Fruit fly (Drosophila melanogaster) whole organism, embryonic: ENCODE data around the gene Hex-t2.

Source experiments
- Ada2b ChIP-seq: fragments of 200-800 bp; sonication (Bioruptor generic); IDR thresholded peaks from 2 replicates; pipeline ENCODE4 v1.3.6; 2022; ENCODE audit warnings: missing biosample characterization, missing genetic modification characterization
- Atf3 ChIP-seq: fragments of 200-800 bp; sonication (Bioruptor generic); optimal IDR thresholded peaks from 3 replicates; lab custom pipeline; 2016; ENCODE audit warnings: missing biosample characterization, missing genetic modification characterization
- Bdp1 ChIP-seq: fragments of 200-800 bp; sonication (Bioruptor generic); optimal IDR thresholded peaks from 3 replicates; lab custom pipeline; 2016; ENCODE audit warnings: missing biosample characterization, missing genetic modification characterization
- CG10267 ChIP-seq: fragments of 200-800 bp; sonication (Bioruptor generic); optimal IDR thresholded peaks from 2 replicates; lab custom pipeline; 2018; ENCODE audit warnings: missing biosample characterization, mild to moderate bottlenecking, missing genetic modification characterization, moderate library complexity
- CG11456 ChIP-seq: fragments of 200-800 bp; sonication (Bioruptor generic); IDR thresholded peaks from 3 replicates; pipeline ENCODE4 v1.3.6; 2022; ENCODE audit warnings: missing biosample characterization, missing genetic modification characterization
- CG11696 ChIP-seq: fragments of 200-800 bp; sonication (Bioruptor generic); IDR thresholded peaks from 2 replicates; pipeline ENCODE4 v1.3.6; 2022; ENCODE audit warnings: missing biosample characterization, missing genetic modification characterization
- CG12236 ChIP-seq: fragments of 200-800 bp; sonication (Bioruptor generic); optimal IDR thresholded peaks from 2 replicates; lab custom pipeline; 2016; ENCODE audit warnings: missing biosample characterization, missing genetic modification characterization
- CG14860 ChIP-seq: fragments of 200-800 bp; sonication (Bioruptor generic); IDR thresholded peaks from 3 replicates; pipeline ENCODE4 v1.3.6; 2022; ENCODE audit warnings: missing biosample characterization, missing genetic modification characterization; ENCODE audit not compliant: partially characterized antibody
- CG14965 ChIP-seq: fragments of 200-800 bp; sonication (Bioruptor generic); optimal IDR thresholded peaks from 2 replicates; lab custom pipeline; 2016; ENCODE audit warnings: missing biosample characterization, missing genetic modification characterization, borderline replicate concordance
- CG1603 ChIP-seq: fragments of 200-800 bp; sonication (Bioruptor generic); optimal IDR thresholded peaks from 2 replicates; lab custom pipeline; 2019; ENCODE audit warnings: missing biosample characterization, mild to moderate bottlenecking, missing genetic modification characterization, moderate library complexity
- CG1647 ChIP-seq: fragments of 200-800 bp; sonication (Bioruptor generic); optimal IDR thresholded peaks from 3 replicates; lab custom pipeline; 2016; ENCODE audit warnings: missing biosample characterization, missing genetic modification characterization
- CG16779 ChIP-seq: fragments of 200-800 bp; sonication (Bioruptor generic); IDR thresholded peaks from 2 replicates; pipeline ENCODE4 v1.3.6; 2022; ENCODE audit warnings: missing biosample characterization, missing genetic modification characterization
- CG17186 ChIP-seq: fragments of 200-800 bp; sonication (Bioruptor generic); optimal IDR thresholded peaks from 3 replicates; lab custom pipeline; 2017; ENCODE audit warnings: missing biosample characterization, missing genetic modification reagents, missing genetic modification characterization
- CG17612 ChIP-seq: fragments of 200-800 bp; sonication (Bioruptor generic); IDR thresholded peaks from 2 replicates; pipeline ENCODE4 v1.3.6; 2022; ENCODE audit warnings: missing biosample characterization, missing genetic modification characterization
- CG2712 ChIP-seq: fragments of 200-800 bp; optimal IDR thresholded peaks from 3 replicates; lab custom pipeline; 2019; ENCODE audit warnings: missing biosample characterization, mild to moderate bottlenecking, missing genetic modification characterization, moderate library complexity
- CG30403 ChIP-seq: fragments of 200-800 bp; sonication (Bioruptor generic); optimal IDR thresholded peaks from 3 replicates; lab custom pipeline; 2016; ENCODE audit warnings: missing biosample characterization, missing genetic modification characterization
- CG30431 ChIP-seq: fragments of 200-800 bp; sonication (Bioruptor generic); optimal IDR thresholded peaks from 2 replicates; lab custom pipeline; 2017; ENCODE audit warnings: missing biosample characterization, missing genetic modification characterization
- CG33557 ChIP-seq: fragments of 200-800 bp; sonication (Bioruptor generic); optimal IDR thresholded peaks from 2 replicates; lab custom pipeline; 2019; ENCODE audit warnings: missing biosample characterization, mild to moderate bottlenecking, missing genetic modification characterization, moderate library complexity
- CG4854 ChIP-seq: fragments of 200-800 bp; sonication (Bioruptor generic); optimal IDR thresholded peaks from 2 replicates; lab custom pipeline; 2016; ENCODE audit warnings: missing biosample characterization, missing genetic modification characterization, inconsistent platforms
- CG6254 ChIP-seq: fragments of 200-800 bp; sonication (Bioruptor generic); optimal IDR thresholded peaks from 3 replicates; lab custom pipeline; 2017; ENCODE audit warnings: mild to moderate bottlenecking, missing biosample characterization, missing genetic modification reagents, missing genetic modification characterization
- CG6689 ChIP-seq: fragments of 200-800 bp; sonication (Bioruptor generic); IDR thresholded peaks from 2 replicates; pipeline ENCODE4 v1.3.6; 2022; ENCODE audit warnings: missing biosample characterization, missing genetic modification characterization
- CG7963 ChIP-seq: fragments of 200-800 bp; sonication (Bioruptor generic); IDR thresholded peaks from 3 replicates; pipeline ENCODE4 v1.3.6; 2022; ENCODE audit warnings: missing biosample characterization, missing genetic modification characterization; ENCODE audit not compliant: partially characterized antibody
- CG7987 ChIP-seq: fragments of 200-800 bp; sonication (Bioruptor generic); optimal IDR thresholded peaks from 2 replicates; lab custom pipeline; 2018; ENCODE audit warnings: missing biosample characterization, mild to moderate bottlenecking, missing genetic modification characterization, moderate library complexity
- CG9817 ChIP-seq: fragments of 200-800 bp; sonication (Bioruptor generic); optimal IDR thresholded peaks from 2 replicates; lab custom pipeline; 2018; ENCODE audit warnings: missing biosample characterization, mild to moderate bottlenecking, missing genetic modification characterization, moderate library complexity
- Deaf1 ChIP-seq: fragments of 200-800 bp; optimal IDR thresholded peaks from 3 replicates; lab custom pipeline; 2019; ENCODE audit warnings: missing biosample characterization, mild to moderate bottlenecking, missing genetic modification characterization, moderate library complexity
- HLH3B ChIP-seq: fragments of 200-800 bp; sonication (Bioruptor generic); IDR thresholded peaks from 2 replicates; pipeline ENCODE4 v1.3.6; 2022; ENCODE audit warnings: missing biosample characterization, missing genetic modification characterization
- HLHmδ ChIP-seq: fragments of 200-800 bp; sonication (Bioruptor generic); optimal IDR thresholded peaks from 2 replicates; lab custom pipeline; 2018; ENCODE audit warnings: missing biosample characterization, mild to moderate bottlenecking, missing genetic modification characterization, moderate library complexity
- Hr78 ChIP-seq, 2 experiments: fragments of 200-800 bp in 1 of 2; fragments of >200 bp in 1 of 2; sonication (Bioruptor generic) in 1 of 2; optimal IDR thresholded peaks; 2 replicates each; lab custom pipeline; 2017 to 2019; ENCODE audit warnings: missing biosample characterization in 2 of 2, missing genetic modification characterization in 2 of 2, mild to moderate bottlenecking in 1 of 2, moderate library complexity in 1 of 2
- Hsf ChIP-seq: fragments of 200-800 bp; sonication (Bioruptor generic); optimal IDR thresholded peaks from 3 replicates; lab custom pipeline; 2016; ENCODE audit warnings: missing biosample characterization, missing genetic modification characterization
- Kr ChIP-seq: fragments of 200-800 bp; sonication (Bioruptor generic); optimal IDR thresholded peaks from 2 replicates; lab custom pipeline; 2017; ENCODE audit warnings: missing biosample characterization, mild to moderate bottlenecking, missing genetic modification characterization
- Meics ChIP-seq: fragments of 200-800 bp; sonication (Bioruptor generic); optimal IDR thresholded peaks from 2 replicates; lab custom pipeline; 2017; ENCODE audit warnings: missing biosample characterization, mild to moderate bottlenecking, missing genetic modification characterization
- Mes4 ChIP-seq: fragments of 200-800 bp; sonication (Bioruptor generic); optimal IDR thresholded peaks from 2 replicates; lab custom pipeline; 2016; ENCODE audit warnings: missing biosample characterization, missing genetic modification characterization
- Pdp1 ChIP-seq, 2 experiments: fragments of 200-800 bp; sonication (Bioruptor generic); optimal IDR thresholded peaks; 3 replicates each; lab custom pipeline; 2016; ENCODE audit warnings: missing biosample characterization in 2 of 2, missing genetic modification characterization in 2 of 2, mild to moderate bottlenecking in 1 of 2, moderate library complexity in 1 of 2
- Rx ChIP-seq: fragments of 200-800 bp; sonication (Bioruptor generic); IDR thresholded peaks from 2 replicates; pipeline ENCODE4 v1.3.6; 2022; ENCODE audit warnings: missing biosample characterization, missing genetic modification characterization
- Sox102F ChIP-seq: fragments of 200-800 bp; sonication (Bioruptor generic); optimal IDR thresholded peaks from 2 replicates; lab custom pipeline; 2018; ENCODE audit warnings: missing biosample characterization, mild to moderate bottlenecking, missing genetic modification characterization, moderate library complexity
- Trl ChIP-seq, 3 experiments: fragments of >200 bp in 2 of 3; fragments of 200-800 bp in 1 of 3; sonication (Bioruptor generic) in 1 of 3; optimal IDR thresholded peaks; 2 replicates in 1 of 3; 3 replicates in 2 of 3; lab custom pipeline; 2016 to 2017; ENCODE audit warnings: missing biosample characterization in 1 of 3, missing genetic modification characterization in 1 of 3
- abd-A ChIP-seq: fragments of 200-800 bp; sonication (Bioruptor generic); optimal IDR thresholded peaks from 3 replicates; lab custom pipeline; 2019; ENCODE audit warnings: missing biosample characterization, mild to moderate bottlenecking, missing genetic modification characterization, moderate library complexity
- az2 ChIP-seq: fragments of 200-800 bp; sonication (Bioruptor generic); optimal IDR thresholded peaks from 3 replicates; lab custom pipeline; 2016; ENCODE audit warnings: missing biosample characterization, missing genetic modification characterization
- bcd ChIP-seq: fragments of 200-800 bp; sonication (Bioruptor generic); optimal IDR thresholded peaks from 2 replicates; lab custom pipeline; 2017; ENCODE audit warnings: missing biosample characterization, mild to moderate bottlenecking, missing genetic modification characterization
- chn ChIP-seq: fragments of 200-800 bp; sonication (Bioruptor generic); optimal IDR thresholded peaks from 2 replicates; lab custom pipeline; 2016; ENCODE audit warnings: missing biosample characterization, missing genetic modification characterization
- dan ChIP-seq: fragments of 200-800 bp; sonication (Bioruptor generic); IDR thresholded peaks from 2 replicates; pipeline ENCODE4 v1.3.6; 2022; ENCODE audit warnings: missing biosample characterization, missing genetic modification characterization
- emc ChIP-seq: fragments of 200-800 bp; sonication (Bioruptor generic); optimal IDR thresholded peaks from 2 replicates; lab custom pipeline; 2016; ENCODE audit warnings: missing biosample characterization, missing genetic modification characterization
- fd102C ChIP-seq: fragments of 200-800 bp; sonication (Bioruptor generic); optimal IDR thresholded peaks from 2 replicates; lab custom pipeline; 2018; ENCODE audit warnings: missing biosample characterization, mild to moderate bottlenecking, missing genetic modification characterization, moderate library complexity
- gsb ChIP-seq: fragments of 200-800 bp; sonication (Bioruptor generic); IDR thresholded peaks from 2 replicates; pipeline ENCODE4 v1.3.6; 2022; ENCODE audit warnings: missing biosample characterization, missing genetic modification characterization
- lab ChIP-seq: fragments of 200-800 bp; sonication (Bioruptor generic); optimal IDR thresholded peaks from 3 replicates; lab custom pipeline; 2017; ENCODE audit warnings: missing biosample characterization, missing genetic modification characterization, mild to moderate bottlenecking, moderate library complexity, missing genetic modification reagents
- prd ChIP-seq, 3 experiments: fragments of >200 bp in 2 of 3; fragments of 200-800 bp in 1 of 3; sonication (Bioruptor generic) in 1 of 3; optimal IDR thresholded peaks in 2 of 3; IDR thresholded peaks in 1 of 3; 2 replicates in 2 of 3; 3 replicates in 1 of 3; pipeline versions ENCODE4 v1.3.6 to Lab custom; 2017 to 2022; ENCODE audit warnings: missing biosample characterization in 1 of 3, missing genetic modification characterization in 1 of 3
- stwl ChIP-seq: fragments of 200-800 bp; sonication (Bioruptor generic); optimal IDR thresholded peaks from 3 replicates; lab custom pipeline; 2018; ENCODE audit warnings: missing biosample characterization, mild to moderate bottlenecking, missing genetic modification characterization, moderate library complexity
- unpg ChIP-seq: fragments of 200-800 bp; sonication (Bioruptor generic); optimal IDR thresholded peaks from 3 replicates; lab custom pipeline; 2018; ENCODE audit warnings: missing biosample characterization, mild to moderate bottlenecking, missing genetic modification characterization, moderate library complexity
- zfh1 ChIP-seq: fragments of 200-800 bp; sonication (Bioruptor generic); IDR thresholded peaks from 3 replicates; pipeline ENCODE4 v1.3.6; 2022; ENCODE audit warnings: missing biosample characterization, missing genetic modification characterization

The Hex-t2 gene

dm6 chr3R:26499136-26499535 lies 48.7 kb downstream of the Hex-t2 start:
- TF ChIP-seq CG1647 (GFP tag; lab: Kevin White, UChicago) (no peak), Atf3 (GFP tag; lab: Kevin White, UChicago) (no peak), prd (optimal IDR thresholded peaks at IDR 0.05; lab: Kevin White, UChicago) (no peak), prd (GFP tag; IDR thresholded peaks at IDR 0.05; lab: Robert Waterston, UW) (peak; percentile 72; the same call in 2 of the 3 replicates), CG7963 (no peak), zfh1 (GFP tag; lab: Robert Waterston, UW) (0 out of 3 replicates have a peak, but pooled peaks have one; percentile 38), CG2712 (tag; lab: Kevin White, UChicago) (peak; percentile 48), CG17612 (GFP tag; lab: Robert Waterston, UW) (no peak), CG14860 (no peak), bcd (GFP tag; lab: Kevin White, UChicago) (no peak), emc (GFP tag; lab: Kevin White, UChicago) (no peak), Deaf1 (tag; lab: Kevin White, UChicago) (no peak), CG9817 (tag; lab: Kevin White, UChicago) (peak; percentile 15), CG30431 (GFP tag; lab: Kevin White, UChicago) (no peak), Meics (GFP tag; lab: Kevin White, UChicago) (peak; percentile 4), CG30403 (GFP tag; lab: Kevin White, UChicago) (no peak), chn (GFP tag; lab: Kevin White, UChicago) (no peak), Hr78 (GFP tag; optimal IDR thresholded peaks at IDR 0.05; lab: Kevin White, UChicago) (no peak), Sox102F (peak; percentile 17), CG6254 (no peak), CG14965 (GFP tag; lab: Kevin White, UChicago) (no peak), CG11696 (GFP tag; lab: Robert Waterston, UW) (0 out of 2 replicates have a peak, but pooled peaks have one; percentile 29), abd-A (tag; lab: Kevin White, UChicago) (no peak), fd102C (no peak), CG11456 (GFP tag; lab: Robert Waterston, UW) (no peak), unpg (GFP tag; lab: Kevin White, UChicago) (peak; percentile 18), CG33557 (no peak), dan (GFP tag; lab: Robert Waterston, UW) (no peak), CG4854 (GFP tag; lab: Kevin White, UChicago) (no peak), HLHmδ (GFP tag; lab: Kevin White, UChicago) (no peak), Rx (GFP tag; lab: Robert Waterston, UW) (no peak), az2 (GFP tag; lab: Kevin White, UChicago) (no peak), gsb (GFP tag; lab: Robert Waterston, UW) (no peak), Kr (no peak), lab (GFP tag; lab: Kevin White, UChicago) (peak; percentile 36), Mes4 (GFP tag; lab: Kevin White, UChicago) (no peak), HLH3B (peak; percentile 8; the same call in 1 of the 2 replicates), CG7987 (no peak), CG17186 (GFP tag; lab: Kevin White, UChicago) (no peak), CG12236 (GFP tag; lab: Kevin White, UChicago) (no peak), Bdp1 (GFP tag; lab: Kevin White, UChicago) (no peak), CG1603 (tag; lab: Kevin White, UChicago) (peak; percentile 23), Trl (optimal IDR thresholded peaks at IDR 0.05; lab: Kevin White, UChicago) (no peak), Trl (GFP tag; optimal IDR thresholded peaks at IDR 0.05; lab: Kevin White, UChicago) (no peak), Pdp1 (GFP tag; optimal IDR thresholded peaks at IDR 0.05; lab: Kevin White, UChicago) (peak in 1 of 2 experiments; percentile 88), CG16779 (GFP tag; lab: Robert Waterston, UW) (no peak), stwl (tag; lab: Kevin White, UChicago) (no peak), CG6689 (GFP tag; lab: Robert Waterston, UW) (no peak), CG10267 (no peak), Hsf (no peak), Ada2b (peak; percentile 25; the same call in 1 of the 2 replicates)
